Fruit fly (Drosophila melanogaster) whole organism, embryonic: ENCODE results near the gene CG10710.

Experiments
- Abd-B ChIP-seq: fragments of 200-800 bp; sonication (Bioruptor generic); optimal IDR thresholded peaks from 2 replicates; lab custom pipeline; 2018; ENCODE audit warnings: missing biosample characterization, mild to moderate bottlenecking, missing genetic modification characterization, moderate library complexity
- CG2129 ChIP-seq: fragments of 200-800 bp; sonication (Bioruptor generic); IDR thresholded peaks from 2 replicates; pipeline ENCODE4 v1.3.6; 2022; ENCODE audit warnings: missing biosample characterization, missing genetic modification characterization; ENCODE audit not compliant: partially characterized antibody
- croc ChIP-seq: fragments of 200-800 bp; sonication (Bioruptor generic); conservative IDR thresholded peaks from 3 replicates; pipeline ENCODE4 v1.3.6; 2022; ENCODE audit warnings: missing biosample characterization, missing genetic modification characterization
- nmo ChIP-seq: fragments of 200-800 bp; sonication (Bioruptor generic); optimal IDR thresholded peaks from 2 replicates; lab custom pipeline; 2018; ENCODE audit warnings: missing biosample characterization, mild to moderate bottlenecking, missing genetic modification characterization, moderate library complexity
- sens-2 ChIP-seq: fragments of 200-800 bp; sonication (Bioruptor generic); IDR thresholded peaks from 2 replicates; pipeline ENCODE4 v1.3.6; 2022; ENCODE audit warnings: missing biosample characterization, missing genetic modification characterization
- sna ChIP-seq: fragments of 200-800 bp; sonication (Bioruptor generic); IDR thresholded peaks from 2 replicates; pipeline ENCODE4 v1.3.6; 2022; ENCODE audit warnings: missing biosample characterization, missing genetic modification characterization; ENCODE audit not compliant: partially characterized antibody

- no peak for TF ChIP-seq croc (GFP tag; lab: Robert Waterston, UW)
- TF ChIP-seq Abd-B (GFP tag; lab: Kevin White, UChicago): no peak
- TF ChIP-seq CG2129 (GFP tag; lab: Robert Waterston, UW): no peak
- no peak for TF ChIP-seq sens-2 (GFP tag; lab: Robert Waterston, UW)
- TF ChIP-seq nmo (GFP tag; lab: Kevin White, UChicago): no peak
- TF ChIP-seq sna (GFP tag; lab: Robert Waterston, UW): no peak
Observed at dm6 chr3L:13503631-13504030, 15.8 kb downstream of the CG10710 start.
